Worm (Caenorhabditis elegans) whole organism, L1 larva: Measurements from ENCODE around the gene W10G11.19.

ENCODE experiments used
- C16A3.4 ChIP-seq: fragments of 150-350 bp; optimal IDR thresholded peaks from 2 replicates; lab custom pipeline; 2014; ENCODE audit warnings: missing biosample characterization, missing genetic modification characterization
- C34B4.2 ChIP-seq: sonication (generic microtip); optimal IDR thresholded peaks from 2 replicates; lab custom pipeline; 2017; ENCODE audit warnings: mild to moderate bottlenecking, missing genetic modification characterization, missing compliant biosample characterization
- F16B12.6 ChIP-seq: fragments of 150-350 bp; optimal IDR thresholded peaks from 2 replicates; lab custom pipeline; 2014; ENCODE audit warnings: missing biosample characterization, missing genetic modification characterization
- aha-1 ChIP-seq: fragments of 150-350 bp; optimal IDR thresholded peaks from 2 replicates; lab custom pipeline; 2014; ENCODE audit warnings: missing biosample characterization, missing genetic modification characterization
- aly-2 ChIP-seq: fragments of 150-350 bp; optimal IDR thresholded peaks from 2 replicates; lab custom pipeline; 2014; ENCODE audit warnings: missing biosample characterization, missing genetic modification characterization
- ama-1 ChIP-seq: fragments of 150-350 bp; optimal IDR thresholded peaks from 2 replicates; lab custom pipeline; 2014
- ceh-63 ChIP-seq: fragments of 200-800 bp; sonication (Bioruptor generic); optimal IDR thresholded peaks from 2 replicates; lab custom pipeline; 2018; ENCODE audit warnings: mild to moderate bottlenecking, missing genetic modification characterization, missing compliant biosample characterization
- ceh-88 ChIP-seq: fragments of 200-800 bp; sonication (Bioruptor generic); IDR thresholded peaks from 2 replicates; pipeline ENCODE4 v1.3.6; 2022; ENCODE audit warnings: missing genetic modification characterization, missing compliant biosample characterization
- ces-1 ChIP-seq: fragments of 150-350 bp; optimal IDR thresholded peaks from 2 replicates; lab custom pipeline; 2014; ENCODE audit warnings: missing biosample characterization, missing genetic modification reagents, missing genetic modification characterization
- dpl-1 ChIP-seq, 3 experiments: fragments of 150-350 bp in 2 of 3; sonication (generic microtip) in 1 of 3; optimal IDR thresholded peaks; 2 replicates each; lab custom pipeline; 2014 to 2017; ENCODE audit warnings: missing biosample characterization in 3 of 3, missing genetic modification characterization in 3 of 3, missing genetic modification reagents in 3 of 3
- dsc-1 ChIP-seq: sonication (generic microtip); optimal IDR thresholded peaks from 2 replicates; lab custom pipeline; 2016; ENCODE audit warnings: mild to moderate bottlenecking, missing genetic modification characterization, missing compliant biosample characterization
- elt-2 ChIP-seq: sonication (generic microtip); optimal IDR thresholded peaks from 2 replicates; lab custom pipeline; 2016; ENCODE audit warnings: missing genetic modification characterization, mild to moderate bottlenecking, inconsistent platforms, missing compliant biosample characterization, missing genetic modification reagents
- fkh-10 ChIP-seq: sonication (generic microtip); optimal IDR thresholded peaks from 2 replicates; lab custom pipeline; 2017; ENCODE audit warnings: missing biosample characterization, missing genetic modification reagents, missing genetic modification characterization
- fkh-4 ChIP-seq: sonication (generic microtip); optimal IDR thresholded peaks from 2 replicates; lab custom pipeline; 2016; ENCODE audit warnings: missing compliant biosample characterization, missing genetic modification characterization, borderline replicate concordance
- grh-1 ChIP-seq: fragments of 200-800 bp; sonication (Bioruptor generic); IDR thresholded peaks from 2 replicates; pipeline ENCODE4 v1.3.6; 2022; ENCODE audit warnings: missing genetic modification reagents, missing genetic modification characterization, missing compliant biosample characterization
- hpl-2 ChIP-seq: fragments of 150-350 bp; optimal IDR thresholded peaks from 2 replicates; lab custom pipeline; 2014; ENCODE audit warnings: missing biosample characterization, missing genetic modification reagents, missing genetic modification characterization
- isw-1 ChIP-seq: fragments of 200-800 bp; sonication (Bioruptor generic); IDR thresholded peaks from 2 replicates; pipeline ENCODE4 v1.3.6; 2022; ENCODE audit warnings: missing genetic modification characterization, missing compliant biosample characterization
- jun-1 ChIP-seq: fragments of 150-350 bp; optimal IDR thresholded peaks from 2 replicates; lab custom pipeline; 2014; ENCODE audit warnings: missing biosample characterization, missing genetic modification reagents, missing genetic modification characterization
- lin-13 ChIP-seq: fragments of 150-350 bp; optimal IDR thresholded peaks from 2 replicates; lab custom pipeline; 2014; ENCODE audit warnings: missing biosample characterization, missing genetic modification reagents, missing genetic modification characterization
- lin-14 ChIP-seq: fragments of 200-800 bp; sonication (Bioruptor generic); optimal IDR thresholded peaks from 2 replicates; lab custom pipeline; 2018; ENCODE audit warnings: mild to moderate bottlenecking, missing genetic modification characterization, moderate library complexity, missing compliant biosample characterization
- lin-35 ChIP-seq, 2 experiments: fragments of 150-350 bp; optimal IDR thresholded peaks; 2 replicates each; lab custom pipeline; 2014; ENCODE audit warnings: missing biosample characterization in 2 of 2, missing genetic modification characterization in 2 of 2, missing genetic modification reagents in 2 of 2
- lir-3 ChIP-seq: sonication (generic microtip); optimal IDR thresholded peaks from 2 replicates; lab custom pipeline; 2016; ENCODE audit warnings: mild to moderate bottlenecking, missing genetic modification characterization, moderate library complexity, missing compliant biosample characterization; ENCODE audit not compliant: poor library complexity
- lsy-2 ChIP-seq, 2 experiments: fragments of 150-350 bp; optimal IDR thresholded peaks; 2 replicates each; lab custom pipeline; 2014; ENCODE audit warnings: missing biosample characterization in 2 of 2, missing genetic modification characterization in 2 of 2
- mdl-1 ChIP-seq, 2 experiments: fragments of 150-350 bp; optimal IDR thresholded peaks; 2 replicates each; lab custom pipeline; 2014 to 2017; ENCODE audit warnings: missing biosample characterization in 2 of 2, missing genetic modification characterization in 2 of 2, inconsistent platforms in 1 of 2
- mef-2 ChIP-seq: fragments of 150-350 bp; optimal IDR thresholded peaks from 2 replicates; lab custom pipeline; 2014; ENCODE audit warnings: missing biosample characterization, missing genetic modification characterization
- mep-1 ChIP-seq: fragments of 150-350 bp; optimal IDR thresholded peaks from 2 replicates; lab custom pipeline; 2014; ENCODE audit warnings: missing biosample characterization, missing genetic modification characterization
- nhr-11 ChIP-seq: fragments of 150-350 bp; optimal IDR thresholded peaks from 2 replicates; lab custom pipeline; 2014; ENCODE audit warnings: missing biosample characterization, missing genetic modification characterization
- nhr-12 ChIP-seq: sonication (generic microtip); optimal IDR thresholded peaks from 2 replicates; lab custom pipeline; 2017; ENCODE audit warnings: missing biosample characterization, missing genetic modification characterization
- nhr-237 ChIP-seq: fragments of 150-350 bp; optimal IDR thresholded peaks from 2 replicates; lab custom pipeline; 2014; ENCODE audit warnings: missing biosample characterization, missing genetic modification characterization
- nhr-76 ChIP-seq: sonication (generic microtip); optimal IDR thresholded peaks from 2 replicates; lab custom pipeline; 2017; ENCODE audit warnings: missing biosample characterization, missing genetic modification characterization
- nhr-84 ChIP-seq: sonication (generic microtip); optimal IDR thresholded peaks from 2 replicates; lab custom pipeline; 2017; ENCODE audit warnings: missing biosample characterization, missing genetic modification characterization
- nhr-85 ChIP-seq: sonication (generic microtip); peaks from one replicate; lab custom pipeline; 2016; ENCODE audit warnings: missing genetic modification characterization, inconsistent platforms, missing compliant biosample characterization
- pqm-1 ChIP-seq: sonication (generic microtip); optimal IDR thresholded peaks from 3 replicates; lab custom pipeline; 2017; ENCODE audit warnings: missing biosample characterization, missing genetic modification characterization
- skn-1 ChIP-seq: fragments of 150-350 bp; optimal IDR thresholded peaks from 2 replicates; lab custom pipeline; 2014; ENCODE audit warnings: missing biosample characterization, missing genetic modification characterization
- snpc-4 ChIP-seq: fragments of 150-350 bp; optimal IDR thresholded peaks from 2 replicates; lab custom pipeline; 2014; ENCODE audit warnings: missing biosample characterization, missing genetic modification characterization
- snu-23 ChIP-seq: sonication (generic microtip); optimal IDR thresholded peaks from 2 replicates; lab custom pipeline; 2016; ENCODE audit warnings: missing genetic modification characterization, missing compliant biosample characterization
- sup-37 ChIP-seq: fragments of 200-800 bp; sonication (Bioruptor generic); optimal IDR thresholded peaks from 2 replicates; lab custom pipeline; 2018; ENCODE audit warnings: mild to moderate bottlenecking, missing genetic modification characterization, missing compliant biosample characterization
- swsn-7 ChIP-seq: sonication (generic microtip); optimal IDR thresholded peaks from 2 replicates; lab custom pipeline; 2016; ENCODE audit warnings: missing genetic modification characterization, missing compliant biosample characterization
- unc-130 ChIP-seq: fragments of 150-350 bp; optimal IDR thresholded peaks from 2 replicates; lab custom pipeline; 2017; ENCODE audit warnings: missing biosample characterization, missing genetic modification characterization, inconsistent platforms
- unc-30 ChIP-seq: sonication (generic microtip); optimal IDR thresholded peaks from 2 replicates; lab custom pipeline; 2017; ENCODE audit warnings: missing biosample characterization, missing genetic modification characterization
- unc-62 ChIP-seq: fragments of 150-350 bp; optimal IDR thresholded peaks from 2 replicates; lab custom pipeline; 2014; ENCODE audit warnings: missing biosample characterization, missing genetic modification reagents, missing genetic modification characterization
- unc-86 ChIP-seq: sonication (generic microtip); optimal IDR thresholded peaks from 2 replicates; lab custom pipeline; 2016; ENCODE audit warnings: missing genetic modification characterization, missing compliant biosample characterization
- unc-98 ChIP-seq: fragments of 200-800 bp; sonication (Bioruptor generic); IDR thresholded peaks from 2 replicates; pipeline ENCODE4 v1.3.6; 2022; ENCODE audit warnings: missing genetic modification characterization, missing compliant biosample characterization
- vab-15 ChIP-seq: sonication (generic microtip); optimal IDR thresholded peaks from 2 replicates; lab custom pipeline; 2017; ENCODE audit warnings: missing genotype, mild to moderate bottlenecking, missing genetic modification characterization, missing compliant biosample characterization
- zag-1 ChIP-seq: fragments of 150-350 bp; optimal IDR thresholded peaks from 2 replicates; lab custom pipeline; 2014; ENCODE audit warnings: missing biosample characterization, missing genetic modification characterization
- zip-4 ChIP-seq: fragments of 200-800 bp; sonication (Bioruptor generic); optimal IDR thresholded peaks from 2 replicates; lab custom pipeline; 2018; ENCODE audit warnings: mild to moderate bottlenecking, missing genetic modification characterization, moderate library complexity, missing compliant biosample characterization
- ztf-11 ChIP-seq, 2 experiments: sonication (generic microtip); optimal IDR thresholded peaks; 2 replicates each; lab custom pipeline; 2016 to 2017; ENCODE audit warnings: missing genetic modification characterization in 2 of 2, missing biosample characterization in 1 of 2, missing compliant biosample characterization in 1 of 2
- ztf-4 ChIP-seq: fragments of 150-350 bp; optimal IDR thresholded peaks from 2 replicates; lab custom pipeline; 2014; ENCODE audit warnings: missing biosample characterization, missing genetic modification characterization

Gene W10G11.19

DNA sequence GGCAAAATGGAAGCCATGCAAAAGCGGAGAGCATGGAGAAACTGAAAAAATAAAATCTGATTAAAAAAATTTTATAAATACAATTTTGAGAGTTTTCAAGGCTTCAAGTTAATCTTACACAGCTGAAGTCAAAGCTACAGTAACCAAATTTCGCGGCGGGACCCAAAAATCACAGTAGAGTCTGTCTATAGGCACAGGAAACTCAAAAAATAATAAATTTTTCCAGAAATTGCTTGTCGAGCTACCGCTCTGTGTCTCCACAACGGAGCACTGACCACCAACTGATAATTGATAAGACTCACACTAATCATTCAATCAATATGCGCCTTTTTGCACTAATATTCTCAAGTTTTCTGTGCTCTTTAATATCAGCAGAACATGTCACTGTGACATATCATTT, at the start of gene W10G11.19:
Gene W10G11.19 (plus strand): TSS at position 301 of the 400 bp plus-strand sequence.
- TF ChIP-seq hpl-2: no peak
- no peak for TF ChIP-seq zip-4 (GFP tag; lab: Kevin White, UChicago)
- no peak for TF ChIP-seq ceh-88 (GFP tag; lab: Robert Waterston, UW)
- no peak for TF ChIP-seq grh-1 (GFP tag; lab: Robert Waterston, UW)
- TF ChIP-seq fkh-4: no peak
- no peak for TF ChIP-seq lin-13 (GFP tag; lab: Kevin White, UChicago)
- no peak for TF ChIP-seq unc-62 (GFP tag; lab: Kevin White, UChicago)
- no peak for TF ChIP-seq aly-2 (tag; lab: Kevin White, UChicago)
- TF ChIP-seq, all 84 proteins: peak for 0

DNA sequence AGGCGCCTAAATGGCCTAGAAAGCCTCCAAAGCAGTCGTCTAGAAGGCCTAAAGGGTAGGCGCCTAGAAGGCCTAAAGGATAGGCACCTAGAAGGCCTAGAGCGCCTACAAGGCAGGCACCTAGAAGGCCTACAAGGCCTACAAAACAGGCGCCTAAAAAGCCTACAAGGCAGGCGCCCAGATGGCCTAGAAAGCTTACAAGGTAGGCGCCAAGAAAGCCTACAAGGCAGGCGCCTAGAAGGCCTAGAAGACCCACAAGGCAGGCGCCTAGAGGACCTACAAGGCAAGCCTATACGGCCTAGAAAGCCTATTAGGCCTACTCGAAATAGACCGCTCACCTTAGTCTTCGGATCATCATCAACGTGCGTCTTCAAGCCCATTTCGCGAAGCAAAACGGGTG, 48.4 kb upstream of the W10G11.19 start:
- TF ChIP-seq isw-1 (GFP tag; lab: Robert Waterston, UW) (no peak), mep-1 (tag; lab: Kevin White, UChicago) (no peak)

DNA sequence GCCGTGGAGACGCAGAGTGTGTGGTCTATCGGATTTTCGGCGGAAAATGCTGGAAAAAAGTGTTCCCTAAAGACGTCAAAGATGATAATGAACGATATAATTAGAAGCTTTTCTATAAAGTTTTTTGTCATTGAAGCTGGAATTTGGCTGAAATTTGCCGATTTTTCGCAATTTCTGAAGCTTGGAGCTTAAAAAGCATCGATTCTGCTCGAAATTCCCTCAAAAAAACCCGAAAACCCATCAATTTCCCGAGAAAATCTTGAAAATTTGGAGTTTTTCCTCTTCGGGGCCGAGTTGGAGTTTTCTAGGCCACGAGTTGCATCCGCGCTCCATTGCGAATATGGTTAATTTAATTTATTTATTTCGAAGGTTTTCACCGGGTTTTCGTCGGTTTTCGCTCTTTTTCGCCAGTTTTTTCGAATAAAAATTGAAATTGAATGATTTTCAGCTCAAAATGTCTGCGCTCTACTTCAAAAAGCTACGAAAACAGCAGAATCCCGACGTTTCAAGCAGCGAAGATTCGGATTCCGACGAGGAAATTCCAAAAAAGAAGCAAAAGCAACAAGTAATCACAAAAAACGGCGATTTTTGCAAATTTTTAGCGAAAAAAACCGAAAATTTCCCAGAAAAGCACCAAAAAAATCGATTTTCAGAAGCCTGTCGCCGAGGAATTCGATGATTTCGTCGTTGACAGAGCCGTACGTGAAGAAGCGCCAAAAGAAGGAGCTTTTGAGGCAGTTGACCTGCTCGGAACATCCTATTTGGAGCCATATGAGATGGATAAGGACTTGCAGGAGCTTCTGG, 47.7 kb upstream of the W10G11.19 start, which contains the start of the genes col-71 and Y49F6B.2:
Gene col-71 (minus strand): TSS at position 51 of the 804 bp plus-strand sequence.
Gene Y49F6B.2 (plus strand): TSS at position 449 of the 804 bp plus-strand sequence.
- TF ChIP-seq unc-86 (tag; lab: Kevin White, UChicago) (peak; percentile 75), grh-1 (GFP tag; lab: Robert Waterston, UW) (peak; percentile 57), C34B4.2 (tag; lab: Kevin White, UChicago) (no peak), nhr-85 (peak; percentile 91), dpl-1 (GFP tag; optimal IDR thresholded peaks at IDR 0.05; lab: Kevin White, UChicago) (peak; percentile 65 to 79 (median 74)), nhr-76 (no peak), ztf-4 (no peak), F16B12.6 (tag; lab: Kevin White, UChicago) (peak; percentile 66), aha-1 (tag; lab: Kevin White, UChicago) (no peak), lin-14 (peak; percentile 89), ama-1 (lab: Kevin White, UChicago) (no peak), snu-23 (GFP tag; lab: Kevin White, UChicago) (peak; percentile 86), nhr-11 (tag; lab: Kevin White, UChicago) (peak; percentile 22), unc-30 (tag; lab: Kevin White, UChicago) (no peak), mep-1 (tag; lab: Kevin White, UChicago) (peak; percentile 85), fkh-4 (peak; percentile 95), pqm-1 (tag; lab: Kevin White, UChicago) (no peak), unc-130 (tag; lab: Kevin White, UChicago) (peak; percentile 24), nhr-12 (tag; lab: Kevin White, UChicago) (no peak), ceh-63 (GFP tag; lab: Kevin White, UChicago) (no peak), fkh-10 (GFP tag; lab: Kevin White, UChicago) (peak; percentile 74), unc-62 (GFP tag; lab: Kevin White, UChicago) (no peak), swsn-7 (tag; lab: Kevin White, UChicago) (peak; percentile 81), mef-2 (tag; lab: Kevin White, UChicago) (no peak), zip-4 (GFP tag; lab: Kevin White, UChicago) (no peak), ces-1 (GFP tag; lab: Kevin White, UChicago) (peak; percentile 85), skn-1 (tag; lab: Kevin White, UChicago) (peak; percentile 65), nhr-84 (tag; lab: Kevin White, UChicago) (no peak), C16A3.4 (tag; lab: Kevin White, UChicago) (peak; percentile 72), mdl-1 (tag; optimal IDR thresholded peaks at IDR 0.05; lab: Kevin White, UChicago) (peak in 1 of 2 experiments; percentile 53), lsy-2 (tag; optimal IDR thresholded peaks at IDR 0.05; lab: Kevin White, UChicago) (peak; percentile 84 to 85), nhr-237 (tag; lab: Kevin White, UChicago) (peak; percentile 40), sup-37 (GFP tag; lab: Kevin White, UChicago) (no peak), unc-98 (GFP tag; lab: Robert Waterston, UW) (peak; percentile 80), lir-3 (tag; lab: Kevin White, UChicago) (peak; percentile 95), ztf-11 (tag; optimal IDR thresholded peaks at IDR 0.05; lab: Kevin White, UChicago) (peak in 1 of 2 experiments; percentile 90), vab-15 (tag; lab: Kevin White, UChicago) (peak; percentile 47), zag-1 (tag; lab: Kevin White, UChicago) (no peak), lin-35 (GFP tag; optimal IDR thresholded peaks at IDR 0.05; lab: Kevin White, UChicago) (peak; percentile 71 to 74), jun-1 (tag; lab: Kevin White, UChicago) (peak; percentile 31), dsc-1 (tag; lab: Kevin White, UChicago) (peak; percentile 94), snpc-4 (tag; lab: Kevin White, UChicago) (peak; percentile 58), elt-2 (tag; lab: Kevin White, UChicago) (peak; percentile 68)
